Fruit fly (Drosophila melanogaster) whole organism, prepupa: Measurements from ENCODE around the gene CG4098.

ENCODE experiments used
- CG10669 ChIP-seq: fragments of 200-800 bp; sonication (Bioruptor generic); optimal IDR thresholded peaks from 3 replicates; lab custom pipeline; 2018; ENCODE audit warnings: missing biosample characterization, mild to moderate bottlenecking, missing genetic modification characterization, moderate library complexity
- CG11294 ChIP-seq: fragments of 200-800 bp; sonication (Bioruptor generic); IDR thresholded peaks from 2 replicates; pipeline ENCODE4 v1.3.6; 2022; ENCODE audit warnings: missing biosample characterization, missing genetic modification characterization
- CG11762 ChIP-seq: fragments of 200-800 bp; sonication (Bioruptor generic); optimal IDR thresholded peaks from 3 replicates; lab custom pipeline; 2016; ENCODE audit warnings: missing biosample characterization, missing genetic modification characterization; ENCODE audit not compliant: insufficient read depth
- CG11902 ChIP-seq: fragments of 200-800 bp; sonication (Bioruptor generic); optimal IDR thresholded peaks from 3 replicates; lab custom pipeline; 2016; ENCODE audit warnings: missing biosample characterization, missing genetic modification characterization
- CG15336 ChIP-seq: fragments of 200-800 bp; sonication (Bioruptor generic); IDR thresholded peaks from 2 replicates; pipeline ENCODE4 v1.3.6; 2022; ENCODE audit warnings: missing biosample characterization, missing genetic modification characterization
- CG1621 ChIP-seq: fragments of 200-800 bp; sonication (Bioruptor generic); optimal IDR thresholded peaks from 3 replicates; lab custom pipeline; 2018; ENCODE audit warnings: missing biosample characterization, mild to moderate bottlenecking, missing genetic modification characterization
- CG16779 ChIP-seq: fragments of 200-800 bp; sonication (Bioruptor generic); optimal IDR thresholded peaks from 3 replicates; lab custom pipeline; 2017; ENCODE audit warnings: missing biosample characterization, mild to moderate bottlenecking, missing genetic modification characterization
- CG3032 ChIP-seq: fragments of 200-800 bp; optimal IDR thresholded peaks from 2 replicates; lab custom pipeline; 2019; ENCODE audit warnings: missing biosample characterization, mild to moderate bottlenecking, missing genetic modification characterization, moderate library complexity
- CG34406 ChIP-seq: fragments of 200-800 bp; sonication (Bioruptor generic); optimal IDR thresholded peaks from 3 replicates; lab custom pipeline; 2016; ENCODE audit warnings: missing biosample characterization, missing genetic modification characterization
- CG3919 ChIP-seq: fragments of 200-800 bp; sonication (Bioruptor generic); optimal IDR thresholded peaks from 3 replicates; lab custom pipeline; 2016; ENCODE audit warnings: missing biosample characterization, missing genetic modification characterization
- CG4318 ChIP-seq: fragments of 200-800 bp; sonication (Bioruptor generic); optimal IDR thresholded peaks from 3 replicates; lab custom pipeline; 2017; ENCODE audit warnings: missing biosample characterization, mild to moderate bottlenecking, missing genetic modification characterization
- CG6276 ChIP-seq: fragments of 200-800 bp; sonication (Bioruptor generic); optimal IDR thresholded peaks from 2 replicates; lab custom pipeline; 2017; ENCODE audit warnings: missing biosample characterization, mild to moderate bottlenecking, missing genetic modification characterization
- CG6792 ChIP-seq: fragments of 200-800 bp; sonication (Bioruptor generic); optimal IDR thresholded peaks from 3 replicates; lab custom pipeline; 2016; ENCODE audit warnings: missing biosample characterization, missing genetic modification characterization
- CG6808 ChIP-seq: fragments of 200-800 bp; sonication (Bioruptor generic); optimal IDR thresholded peaks from 3 replicates; lab custom pipeline; 2017; ENCODE audit warnings: missing biosample characterization, missing genetic modification characterization, mild to moderate bottlenecking, moderate library complexity, missing genetic modification reagents
- CG6854 ChIP-seq: fragments of 200-800 bp; sonication (Bioruptor generic); optimal IDR thresholded peaks from 2 replicates; lab custom pipeline; 2017; ENCODE audit warnings: missing biosample characterization, mild to moderate bottlenecking, missing genetic modification characterization
- CG7368 ChIP-seq: fragments of 200-800 bp; sonication (Bioruptor generic); optimal IDR thresholded peaks from 3 replicates; lab custom pipeline; 2016; ENCODE audit warnings: missing biosample characterization, missing genetic modification characterization
- CG8319 ChIP-seq: fragments of 200-800 bp; sonication (Bioruptor generic); optimal IDR thresholded peaks from 3 replicates; lab custom pipeline; 2016; ENCODE audit warnings: missing biosample characterization, missing genetic modification characterization
- Eip75B ChIP-seq: fragments of 200-800 bp; sonication (Bioruptor generic); optimal IDR thresholded peaks from 3 replicates; lab custom pipeline; 2016; ENCODE audit warnings: missing biosample characterization, missing genetic modification characterization
- Eip78C ChIP-seq: fragments of 200-800 bp; sonication (Bioruptor generic); peaks from one replicate; lab custom pipeline; 2016; ENCODE audit warnings: missing biosample characterization, missing genetic modification characterization
- Eip93F ChIP-seq: fragments of 200-800 bp; sonication (Bioruptor generic); optimal IDR thresholded peaks from 2 replicates; lab custom pipeline; 2016; ENCODE audit warnings: missing biosample characterization, mild to moderate bottlenecking, missing genetic modification characterization
- Ets21C ChIP-seq: fragments of 200-800 bp; sonication (Bioruptor generic); optimal IDR thresholded peaks from 3 replicates; lab custom pipeline; 2016; ENCODE audit warnings: missing biosample characterization, missing genetic modification characterization
- Gug ChIP-seq: fragments of 200-800 bp; sonication (Bioruptor generic); IDR thresholded peaks from 2 replicates; pipeline ENCODE4 v1.3.6; 2022; ENCODE audit warnings: missing biosample characterization, missing genetic modification characterization
- Hr39 ChIP-seq: fragments of 200-800 bp; sonication (Bioruptor generic); optimal IDR thresholded peaks from 2 replicates; lab custom pipeline; 2016; ENCODE audit warnings: missing biosample characterization, missing genetic modification characterization
- Hr4 ChIP-seq: fragments of 200-800 bp; sonication (Bioruptor generic); optimal IDR thresholded peaks from 3 replicates; lab custom pipeline; 2016; ENCODE audit warnings: missing biosample characterization, missing genetic modification characterization
- Met ChIP-seq: fragments of 200-800 bp; sonication (Bioruptor generic); optimal IDR thresholded peaks from 3 replicates; lab custom pipeline; 2016; ENCODE audit warnings: missing biosample characterization, missing genetic modification characterization
- OdsH ChIP-seq: fragments of 200-800 bp; sonication (Bioruptor generic); optimal IDR thresholded peaks from 3 replicates; lab custom pipeline; 2016; ENCODE audit warnings: missing biosample characterization, missing genetic modification characterization
- Smox ChIP-seq: fragments of 200-800 bp; sonication (Bioruptor generic); optimal IDR thresholded peaks from 3 replicates; lab custom pipeline; 2016; ENCODE audit warnings: missing biosample characterization, missing genetic modification characterization
- Sox15 ChIP-seq: fragments of 200-800 bp; sonication (Bioruptor generic); optimal IDR thresholded peaks from 3 replicates; lab custom pipeline; 2016; ENCODE audit warnings: missing biosample characterization, missing genetic modification characterization
- achi ChIP-seq: fragments of 200-800 bp; sonication (Bioruptor generic); optimal IDR thresholded peaks from 3 replicates; lab custom pipeline; 2016; ENCODE audit warnings: missing biosample characterization, missing genetic modification characterization
- acj6 ChIP-seq: fragments of 200-800 bp; sonication (Bioruptor generic); optimal IDR thresholded peaks from 3 replicates; lab custom pipeline; 2016; ENCODE audit warnings: missing biosample characterization, missing genetic modification characterization
- cyc ChIP-seq: fragments of 200-800 bp; sonication (Bioruptor generic); optimal IDR thresholded peaks from 3 replicates; lab custom pipeline; 2016; ENCODE audit warnings: missing biosample characterization, missing genetic modification characterization
- dac ChIP-seq: fragments of 200-800 bp; sonication (Bioruptor generic); optimal IDR thresholded peaks from 2 replicates; lab custom pipeline; 2017; ENCODE audit warnings: missing biosample characterization, mild to moderate bottlenecking, missing genetic modification characterization
- fd85E ChIP-seq: fragments of 200-800 bp; sonication (Bioruptor generic); optimal IDR thresholded peaks from 3 replicates; lab custom pipeline; 2016; ENCODE audit warnings: missing biosample characterization, missing genetic modification characterization
- fkh ChIP-seq: fragments of 200-800 bp; sonication (Bioruptor generic); optimal IDR thresholded peaks from 3 replicates; lab custom pipeline; 2017; ENCODE audit warnings: missing biosample characterization, mild to moderate bottlenecking, missing genetic modification characterization, moderate library complexity
- lz ChIP-seq: fragments of 200-800 bp; sonication (Bioruptor generic); optimal IDR thresholded peaks from 3 replicates; lab custom pipeline; 2016; ENCODE audit warnings: missing biosample characterization, missing genetic modification characterization
- net ChIP-seq: fragments of 200-800 bp; sonication (Bioruptor generic); optimal IDR thresholded peaks from 3 replicates; lab custom pipeline; 2016; ENCODE audit warnings: missing biosample characterization, missing genetic modification characterization
- pdm3 ChIP-seq: fragments of 200-800 bp; sonication (Bioruptor generic); optimal IDR thresholded peaks from 3 replicates; lab custom pipeline; 2016; ENCODE audit warnings: missing biosample characterization, missing genetic modification characterization
- spab ChIP-seq: fragments of 200-800 bp; sonication (Bioruptor generic); optimal IDR thresholded peaks from 2 replicates; lab custom pipeline; 2017; ENCODE audit warnings: missing biosample characterization, mild to moderate bottlenecking, missing genetic modification characterization, missing genetic modification reagents
- ss ChIP-seq, 2 experiments: fragments of 200-800 bp; sonication (Bioruptor generic); optimal IDR thresholded peaks; 2 replicates in 1 of 2; 3 replicates in 1 of 2; lab custom pipeline; 2017 to 2018; ENCODE audit warnings: mild to moderate bottlenecking in 2 of 2, missing biosample characterization in 2 of 2, missing genetic modification characterization in 2 of 2, moderate library complexity in 1 of 2
- svp ChIP-seq: fragments of 200-800 bp; sonication (Bioruptor generic); peaks from one replicate; lab custom pipeline; 2016; ENCODE audit warnings: missing biosample characterization, missing genetic modification characterization
- vri ChIP-seq: fragments of 200-800 bp; sonication (Bioruptor generic); optimal IDR thresholded peaks from 3 replicates; lab custom pipeline; 2016; ENCODE audit warnings: missing biosample characterization, mild to moderate bottlenecking, missing genetic modification characterization

CG4098 gene

dm6 chr3L:16657014-16657413 lies 47.9 kb upstream of the CG4098 start (continued):
- TF ChIP-seq CG6808 (no peak), cyc (GFP tag; lab: Kevin White, UChicago) (peak; percentile 6), Eip75B (GFP tag; lab: Kevin White, UChicago) (peak; percentile 23), CG6854 (no peak), CG8319 (GFP tag; lab: Kevin White, UChicago) (no peak), Eip93F (GFP tag; lab: Kevin White, UChicago) (no peak), CG3919 (peak; percentile 45), pdm3 (GFP tag; lab: Kevin White, UChicago) (peak; percentile 41), CG7368 (GFP tag; lab: Kevin White, UChicago) (no peak), CG3032 (tag; lab: Kevin White, UChicago) (peak; percentile 4), CG11294 (GFP tag; lab: Robert Waterston, UW) (no peak), Met (peak; percentile 57), Gug (GFP tag; lab: Robert Waterston, UW) (no peak)

- TF ChIP-seq svp (peak; percentile 60), CG4318 (no peak)
Observed at dm6 chr3L:16653679-16654078, 44.5 kb upstream of the CG4098 start.

dm6 chr3L:16652531-16652930 lies 43.4 kb upstream of the CG4098 start:
- peak; percentile 31 for TF ChIP-seq vri
- TF ChIP-seq CG4318 = no peak

DNA sequence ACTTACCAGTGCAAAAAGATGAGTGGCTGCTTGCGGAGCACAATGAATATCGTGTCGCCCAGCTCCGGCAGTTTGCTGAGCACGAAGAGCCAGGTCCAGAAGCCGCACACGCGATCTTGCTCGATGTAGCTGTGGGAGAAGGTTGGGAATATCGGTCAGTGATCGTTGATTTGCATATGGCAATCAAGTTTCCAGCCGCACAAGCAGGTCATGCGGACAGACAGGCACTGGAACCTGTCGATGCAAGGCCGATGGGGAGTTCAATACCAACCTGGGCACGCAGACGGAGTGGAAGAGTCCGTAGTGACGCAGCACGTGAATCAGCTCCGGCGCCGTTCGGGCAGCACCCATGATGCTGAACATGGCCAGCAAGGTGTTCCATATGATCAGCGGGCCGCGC lies 42.0 kb upstream of the CG4098 start:
- TF ChIP-seq fkh (GFP tag; lab: Kevin White, UChicago) = no peak
- TF ChIP-seq ss (GFP tag; optimal IDR thresholded peaks at IDR 0.05; lab: Kevin White, UChicago) = peak in 1 of 2 experiments; percentile 38
- no peak for TF ChIP-seq Eip78C
- no peak for TF ChIP-seq acj6 (GFP tag; lab: Kevin White, UChicago)
- peak; percentile 67 for TF ChIP-seq CG1621 (tag; lab: Kevin White, UChicago)

- TF ChIP-seq CG10669 (GFP tag; lab: Kevin White, UChicago) (no peak), Ets21C (GFP tag; lab: Kevin White, UChicago) (no peak), fd85E (no peak), CG11902 (no peak), acj6 (GFP tag; lab: Kevin White, UChicago) (no peak), dac (GFP tag; lab: Kevin White, UChicago) (no peak), CG15336 (GFP tag; lab: Robert Waterston, UW) (no peak), CG6808 (no peak)
Observed at dm6 chr3L:16650078-16650477, 40.9 kb upstream of the CG4098 start.

dm6 chr3L:16647578-16648113 lies 38.5 kb upstream of the CG4098 start, which contains the start of gene Abl:
TSS of gene Abl (minus strand) at chr3L:16647882.
- TF ChIP-seq CG11294 (GFP tag; lab: Robert Waterston, UW) (no peak), CG4318 (no peak), spab (no peak), ss (GFP tag; optimal IDR thresholded peaks at IDR 0.05; lab: Kevin White, UChicago) (peak; percentile 59 to 63), Hr4 (GFP tag; lab: Kevin White, UChicago) (no peak), net (GFP tag; lab: Kevin White, UChicago) (peak; percentile 38), CG16779 (tag; lab: Kevin White, UChicago) (peak; percentile 37), Hr39 (GFP tag; lab: Kevin White, UChicago) (peak; percentile 48), CG15336 (GFP tag; lab: Robert Waterston, UW) (peak; percentile 26), CG6792 (GFP tag; lab: Kevin White, UChicago) (no peak), Sox15 (GFP tag; lab: Kevin White, UChicago) (peak; percentile 19), CG6808 (peak; percentile 56), Eip93F (GFP tag; lab: Kevin White, UChicago) (no peak), Met (peak; percentile 28), achi (GFP tag; lab: Kevin White, UChicago) (no peak), acj6 (GFP tag; lab: Kevin White, UChicago) (peak; percentile 4), CG11902 (peak; percentile 1), OdsH (GFP tag; lab: Kevin White, UChicago) (peak; percentile 13), Eip75B (GFP tag; lab: Kevin White, UChicago) (no peak), CG11762 (GFP tag; lab: Kevin White, UChicago) (no peak), CG6276 (peak; percentile 53), CG34406 (GFP tag; lab: Kevin White, UChicago) (peak; percentile 16), lz (peak; percentile 38), CG7368 (GFP tag; lab: Kevin White, UChicago) (peak; percentile 37), dac (GFP tag; lab: Kevin White, UChicago) (peak; percentile 22), Smox (peak; percentile 5)
